Fruit fly (Drosophila melanogaster): Measurements from ENCODE around the gene lft.

The lft gene

DNA sequence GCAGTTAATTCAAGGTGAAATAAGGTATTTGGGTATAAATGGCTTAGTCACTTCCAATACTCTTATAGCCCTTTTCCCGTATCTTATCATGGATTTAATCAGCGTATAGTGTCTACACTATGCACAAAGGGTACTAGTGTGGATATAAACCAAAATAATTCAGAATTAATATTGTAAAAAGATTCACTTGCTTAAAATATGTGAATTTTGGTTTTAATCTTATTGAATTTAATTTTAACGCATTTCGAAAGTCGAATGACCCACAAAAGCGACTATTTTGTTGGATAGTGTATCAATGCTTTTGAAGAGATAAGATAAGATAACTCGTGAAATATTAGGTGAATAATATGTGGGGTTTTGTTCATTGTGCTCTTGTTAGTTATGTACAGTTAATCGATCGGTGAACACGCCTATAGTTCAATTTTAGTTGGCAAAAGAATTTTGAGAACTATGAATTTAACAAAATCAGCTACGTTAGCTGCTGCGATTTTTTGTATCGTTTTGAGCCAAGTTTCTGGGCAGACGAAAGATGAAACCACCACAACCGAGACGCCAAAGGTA, 17.7 kb downstream of the lft start, which contains the start of gene CG5096 (continued):
- TF ChIP-seq sima (GFP tag; optimal IDR thresholded peaks at IDR 0.05) (peak; percentile 15), dimm (GFP tag; IDR thresholded peaks at IDR 0.05) (no peak; the same call in 1 of the 2 replicates), CG5953 (GFP tag; IDR thresholded peaks at IDR 0.05) (peak; percentile 82), p53 (GFP tag; optimal IDR thresholded peaks at IDR 0.05) (no peak), Usf (GFP tag; optimal IDR thresholded peaks at IDR 0.05) (peak; percentile 49), CG1529 (GFP tag; optimal IDR thresholded peaks at IDR 0.05) (peak; percentile 74), CG17359 (tag; optimal IDR thresholded peaks at IDR 0.05) (peak; percentile 94), Ets97D (GFP tag; optimal IDR thresholded peaks at IDR 0.05) (peak; percentile 50), croc (GFP tag; conservative IDR thresholded peaks at IDR 0.05) (no peak), da (GFP tag; optimal IDR thresholded peaks at IDR 0.05) (peak; percentile 66), zfh2 (GFP tag; optimal IDR thresholded peaks at IDR 0.05) (peak; percentile 67), Sin3A (optimal IDR thresholded peaks at IDR 0.05) (no peak), CG32532 (GFP tag; IDR thresholded peaks at IDR 0.05) (peak; percentile 89), CG6272 (GFP tag; IDR thresholded peaks at IDR 0.05) (peak; percentile 81), maf-S (GFP tag; optimal IDR thresholded peaks at IDR 0.05) (peak; percentile 67), CG3163 (GFP tag; optimal IDR thresholded peaks at IDR 0.05) (peak; percentile 46), CG3838 (GFP tag; optimal IDR thresholded peaks at IDR 0.05) (peak; percentile 49), CG32772 (GFP tag; IDR thresholded peaks at IDR 0.05) (peak; percentile 79), CG17328 (GFP tag; IDR thresholded peaks at IDR 0.05) (peak; percentile 83), CG10979 (tag; optimal IDR thresholded peaks at IDR 0.05) (peak; percentile 80), Hsf (GFP tag; optimal IDR thresholded peaks at IDR 0.05) (peak; percentile 79), CG9817 (tag; optimal IDR thresholded peaks at IDR 0.05) (peak; percentile 85), ham (GFP tag; IDR thresholded peaks at IDR 0.05) (peak; percentile 55; the same call in 1 of the 2 replicates), CG1602 (GFP tag; optimal IDR thresholded peaks at IDR 0.05) (peak; percentile 76), dmrt11E (tag; optimal IDR thresholded peaks at IDR 0.05) (peak; percentile 49), CG11504 (tag; optimal IDR thresholded peaks at IDR 0.05) (peak; percentile 92), CG17186 (GFP tag; optimal IDR thresholded peaks at IDR 0.05) (no peak), CG13775 (GFP tag; optimal IDR thresholded peaks at IDR 0.05) (peak; percentile 70), CG33213 (GFP tag; optimal IDR thresholded peaks at IDR 0.05) (peak; percentile 45), Lhr (GFP tag; optimal IDR thresholded peaks at IDR 0.05) (no peak), usp (GFP tag; optimal IDR thresholded peaks at IDR 0.05) (no peak), nerfin-1 (tag; optimal IDR thresholded peaks at IDR 0.05) (peak; percentile 82), Nf-YC (tag; optimal IDR thresholded peaks at IDR 0.05) (peak; percentile 69), ems (GFP tag; optimal IDR thresholded peaks at IDR 0.05) (peak; percentile 81), wdn (GFP tag; IDR thresholded peaks at IDR 0.05) (peak; percentile 79), CG7963 (GFP tag; IDR thresholded peaks at IDR 0.05; ENCODE audit: partially characterized antibody) (no peak), NfI (GFP tag; optimal IDR thresholded peaks at IDR 0.05) (peak; percentile 89), Fer1 (GFP tag; optimal IDR thresholded peaks at IDR 0.05) (peak; percentile 95), CG4282 (GFP tag; optimal IDR thresholded peaks at IDR 0.05) (peak; percentile 2), CG4820 (GFP tag; optimal IDR thresholded peaks at IDR 0.05) (peak; percentile 67), fu2 (GFP tag; optimal IDR thresholded peaks at IDR 0.05) (peak; percentile 68), CG4730 (GFP tag; IDR thresholded peaks at IDR 0.05) (peak; percentile 80), CG11085 (GFP tag; IDR thresholded peaks at IDR 0.05) (peak; percentile 83), CG17829 (tag; optimal IDR thresholded peaks at IDR 0.05) (peak; percentile 88), Blimp-1 (GFP tag; optimal IDR thresholded peaks at IDR 0.05) (peak; percentile 85), row (GFP tag; IDR thresholded peaks at IDR 0.05) (peak; percentile 96), CG8281 (tag; optimal IDR thresholded peaks at IDR 0.05) (peak; percentile 72), nau (GFP tag; optimal IDR thresholded peaks at IDR 0.05) (peak; percentile 84), CG30431 (GFP tag; optimal IDR thresholded peaks at IDR 0.05) (peak; percentile 52), fd102C (GFP tag; optimal IDR thresholded peaks at IDR 0.05) (no peak), Adf1 (GFP tag; IDR thresholded peaks at IDR 0.05) (peak; percentile 76)

Data from whole organism, embryonic.